Worm (Caenorhabditis elegans) whole organism, L2 larva: ENCODE measurements around the gene F40F9.10.

Experiments
- C34F6.9 ChIP-seq: fragments of 150-350 bp; optimal IDR thresholded peaks from 2 replicates; lab custom pipeline; 2014; ENCODE audit warnings: missing biosample characterization, missing genetic modification characterization
- F13H6.1 ChIP-seq: sonication (generic microtip); optimal IDR thresholded peaks from 2 replicates; lab custom pipeline; 2016; ENCODE audit warnings: missing genetic modification characterization, missing compliant biosample characterization
- R02D3.7 ChIP-seq: fragments of 150-350 bp; optimal IDR thresholded peaks from 2 replicates; lab custom pipeline; 2014; ENCODE audit warnings: missing biosample characterization, missing genetic modification characterization
- Y55F3AM.14 ChIP-seq: fragments of 200-800 bp; sonication (Bioruptor generic); optimal IDR thresholded peaks from 2 replicates; lab custom pipeline; 2018; ENCODE audit warnings: mild to moderate bottlenecking, missing genetic modification characterization, missing compliant biosample characterization
- ZK546.5 ChIP-seq: sonication (generic microtip); optimal IDR thresholded peaks from 2 replicates; lab custom pipeline; 2017; ENCODE audit warnings: missing biosample characterization, missing genetic modification characterization
- alr-1 ChIP-seq: fragments of 150-350 bp; optimal IDR thresholded peaks from 2 replicates; lab custom pipeline; 2014; ENCODE audit warnings: missing biosample characterization, missing genetic modification characterization
- aly-2 ChIP-seq: fragments of 150-350 bp; optimal IDR thresholded peaks from 2 replicates; lab custom pipeline; 2014; ENCODE audit warnings: missing biosample characterization, missing genetic modification characterization
- ama-1 ChIP-seq: fragments of 150-350 bp; optimal IDR thresholded peaks from 2 replicates; lab custom pipeline; 2018; ENCODE audit warnings: inconsistent platforms
- blmp-1 ChIP-seq: sonication (generic microtip); optimal IDR thresholded peaks from 2 replicates; lab custom pipeline; 2017; ENCODE audit warnings: missing genetic modification characterization, mild to moderate bottlenecking, missing compliant biosample characterization, antibody characterized with exemption, moderate library complexity; ENCODE audit not compliant: insufficient read depth
- ceh-16 ChIP-seq: fragments of 150-350 bp; optimal IDR thresholded peaks from 2 replicates; lab custom pipeline; 2014; ENCODE audit warnings: missing biosample characterization, missing genetic modification characterization
- ceh-82 ChIP-seq: fragments of 150-350 bp; optimal IDR thresholded peaks from 2 replicates; lab custom pipeline; 2014; ENCODE audit warnings: missing biosample characterization, missing genetic modification characterization
- crh-2 ChIP-seq: sonication (generic microtip); optimal IDR thresholded peaks from 2 replicates; lab custom pipeline; 2017; ENCODE audit warnings: missing biosample characterization, missing genetic modification characterization
- dmd-4 ChIP-seq: sonication (generic microtip); optimal IDR thresholded peaks from 2 replicates; lab custom pipeline; 2017; ENCODE audit warnings: missing biosample characterization, missing genetic modification characterization
- egl-27 ChIP-seq: sonication (generic microtip); optimal IDR thresholded peaks from 3 replicates; lab custom pipeline; 2017; ENCODE audit warnings: missing biosample characterization, missing genetic modification reagents, missing genetic modification characterization
- elt-1 ChIP-seq: fragments of 150-350 bp; optimal IDR thresholded peaks from 2 replicates; lab custom pipeline; 2014; ENCODE audit warnings: missing biosample characterization, missing genetic modification characterization
- elt-3 ChIP-seq: sonication (generic microtip); optimal IDR thresholded peaks from 2 replicates; lab custom pipeline; 2017; ENCODE audit warnings: missing biosample characterization, missing genetic modification characterization
- fos-1 ChIP-seq: fragments of 150-350 bp; optimal IDR thresholded peaks from 2 replicates; lab custom pipeline; 2014; ENCODE audit warnings: missing biosample characterization, missing genetic modification characterization
- gmeb-1 ChIP-seq: fragments of 150-350 bp; optimal IDR thresholded peaks from 2 replicates; lab custom pipeline; 2014; ENCODE audit warnings: missing biosample characterization, missing genetic modification characterization
- lin-11 ChIP-seq: fragments of 150-350 bp; sonication (generic microtip); optimal IDR thresholded peaks from 2 replicates; lab custom pipeline; 2014; ENCODE audit warnings: missing biosample characterization, missing genetic modification characterization, inconsistent platforms, mixed read lengths
- lin-13 ChIP-seq: fragments of 150-350 bp; optimal IDR thresholded peaks from 2 replicates; lab custom pipeline; 2014; ENCODE audit warnings: missing biosample characterization, missing genetic modification reagents, missing genetic modification characterization
- lin-39 ChIP-seq: fragments of 150-350 bp; optimal IDR thresholded peaks from 2 replicates; lab custom pipeline; 2014; ENCODE audit warnings: missing biosample characterization, missing genetic modification reagents, missing genetic modification characterization
- lsy-2 ChIP-seq, 2 experiments: fragments of 150-350 bp in 1 of 2; sonication (generic microtip) in 1 of 2; optimal IDR thresholded peaks; 2 replicates each; lab custom pipeline; 2014 to 2017; ENCODE audit warnings: missing biosample characterization in 2 of 2, missing genetic modification characterization in 2 of 2
- mab-5 ChIP-seq: fragments of 150-350 bp; optimal IDR thresholded peaks from 2 replicates; lab custom pipeline; 2014; ENCODE audit warnings: missing biosample characterization, missing genetic modification characterization
- mbf-1 ChIP-seq: sonication (generic microtip); optimal IDR thresholded peaks from 2 replicates; lab custom pipeline; 2017; ENCODE audit warnings: missing biosample characterization, missing genetic modification characterization
- mdl-1 ChIP-seq, 2 experiments: fragments of 150-350 bp in 1 of 2; sonication (generic microtip) in 1 of 2; optimal IDR thresholded peaks; 2 replicates each; lab custom pipeline; 2017; ENCODE audit warnings: missing biosample characterization in 2 of 2, missing genetic modification characterization in 2 of 2
- nhr-10 ChIP-seq: sonication (generic microtip); optimal IDR thresholded peaks from 2 replicates; lab custom pipeline; 2017; ENCODE audit warnings: missing biosample characterization, missing genetic modification characterization
- nhr-11 ChIP-seq: fragments of 150-350 bp; optimal IDR thresholded peaks from 2 replicates; lab custom pipeline; 2014; ENCODE audit warnings: missing biosample characterization, missing genetic modification characterization
- nhr-12 ChIP-seq: fragments of 150-350 bp; optimal IDR thresholded peaks from 2 replicates; lab custom pipeline; 2014; ENCODE audit warnings: missing biosample characterization, missing genetic modification characterization
- nhr-129 ChIP-seq: fragments of 150-350 bp; optimal IDR thresholded peaks from 2 replicates; lab custom pipeline; 2014; ENCODE audit warnings: missing biosample characterization, missing genetic modification characterization
- nhr-21 ChIP-seq: fragments of 150-350 bp; optimal IDR thresholded peaks from 2 replicates; lab custom pipeline; 2014; ENCODE audit warnings: missing biosample characterization, missing genetic modification characterization
- nhr-23 ChIP-seq: fragments of 150-350 bp; optimal IDR thresholded peaks from 2 replicates; lab custom pipeline; 2014; ENCODE audit warnings: missing biosample characterization, missing genetic modification reagents, missing genetic modification characterization
- nhr-237 ChIP-seq: fragments of 150-350 bp; optimal IDR thresholded peaks from 2 replicates; lab custom pipeline; 2014; ENCODE audit warnings: missing biosample characterization, missing genetic modification characterization
- nhr-25 ChIP-seq: fragments of 150-350 bp; sonication (generic microtip); optimal IDR thresholded peaks from 3 replicates; lab custom pipeline; 2014; ENCODE audit warnings: missing biosample characterization, missing genetic modification characterization
- nhr-6 ChIP-seq: fragments of 150-350 bp; optimal IDR thresholded peaks from 2 replicates; lab custom pipeline; 2014; ENCODE audit warnings: missing biosample characterization, missing genetic modification characterization
- nhr-77 ChIP-seq: fragments of 150-350 bp; optimal IDR thresholded peaks from 2 replicates; lab custom pipeline; 2014; ENCODE audit warnings: missing biosample characterization, missing genetic modification characterization
- peb-1 ChIP-seq: fragments of 150-350 bp; optimal IDR thresholded peaks from 2 replicates; lab custom pipeline; 2014; ENCODE audit warnings: missing biosample characterization, missing genetic modification characterization
- sem-4 ChIP-seq: fragments of 150-350 bp; optimal IDR thresholded peaks from 2 replicates; lab custom pipeline; 2014; ENCODE audit warnings: missing biosample characterization, missing genetic modification reagents, missing genetic modification characterization
- skn-1 ChIP-seq: sonication (generic microtip); optimal IDR thresholded peaks from 2 replicates; lab custom pipeline; 2017; ENCODE audit warnings: missing biosample characterization, missing genetic modification characterization
- sma-3 ChIP-seq: sonication (generic microtip); optimal IDR thresholded peaks from 2 replicates; lab custom pipeline; 2016; ENCODE audit warnings: missing genetic modification reagents, missing genetic modification characterization, missing compliant biosample characterization
- sma-9 ChIP-seq, 2 experiments: fragments of 150-350 bp in 1 of 2; sonication (generic microtip) in 1 of 2; optimal IDR thresholded peaks; 2 replicates each; lab custom pipeline; 2014 to 2016; ENCODE audit warnings: missing genetic modification characterization in 2 of 2, mild to moderate bottlenecking in 1 of 2, missing biosample characterization in 1 of 2, missing compliant biosample characterization in 1 of 2, missing genetic modification reagents in 1 of 2, moderate library complexity in 1 of 2
- snpc-4 ChIP-seq: fragments of 150-350 bp; optimal IDR thresholded peaks from 2 replicates; lab custom pipeline; 2014; ENCODE audit warnings: missing biosample characterization, missing genetic modification characterization
- unc-39 ChIP-seq: fragments of 150-350 bp; optimal IDR thresholded peaks from 2 replicates; lab custom pipeline; 2014; ENCODE audit warnings: missing biosample characterization, missing genetic modification characterization
- unc-55 ChIP-seq: fragments of 150-350 bp; sonication (generic microtip); optimal IDR thresholded peaks from 3 replicates; lab custom pipeline; 2014; ENCODE audit warnings: missing biosample characterization, missing genetic modification reagents, missing genetic modification characterization
- unc-62 ChIP-seq: fragments of 150-350 bp; optimal IDR thresholded peaks from 2 replicates; lab custom pipeline; 2014; ENCODE audit warnings: missing biosample characterization, missing genetic modification reagents, missing genetic modification characterization
- zag-1 ChIP-seq: fragments of 150-350 bp; optimal IDR thresholded peaks from 2 replicates; lab custom pipeline; 2014; ENCODE audit warnings: missing biosample characterization, missing genetic modification characterization
- ztf-1 ChIP-seq: fragments of 200-800 bp; sonication (Bioruptor generic); conservative IDR thresholded peaks from 2 replicates; pipeline ENCODE4 v1.3.6; 2022; ENCODE audit warnings: missing genetic modification characterization, missing compliant biosample characterization
- ztf-11 ChIP-seq: sonication (generic microtip); optimal IDR thresholded peaks from 2 replicates; lab custom pipeline; 2017; ENCODE audit warnings: missing biosample characterization, missing genetic modification characterization
- ztf-4 ChIP-seq: fragments of 150-350 bp; optimal IDR thresholded peaks from 2 replicates; lab custom pipeline; 2014; ENCODE audit warnings: missing biosample characterization, missing genetic modification characterization

Gene F40F9.10

ce11 chrV:9690728-9691127 lies 22.7 kb downstream of the F40F9.10 start:
- TF ChIP-seq ceh-16 (tag; lab: Kevin White, UChicago) (no peak), mab-5 (tag; lab: Kevin White, UChicago) (no peak), snpc-4 (tag; lab: Kevin White, UChicago) (no peak), unc-55 (peak; percentile 43), elt-1 (no peak), alr-1 (tag; lab: Kevin White, UChicago) (no peak), nhr-11 (no peak), mdl-1 (tag; optimal IDR thresholded peaks at IDR 0.05; lab: Kevin White, UChicago) (no peak), nhr-129 (tag; lab: Kevin White, UChicago) (peak; percentile 32), lin-11 (tag; lab: Kevin White, UChicago) (no peak), zag-1 (tag; lab: Kevin White, UChicago) (no peak), elt-3 (tag; lab: Kevin White, UChicago) (no peak), fos-1 (peak; percentile 55), mbf-1 (tag; lab: Kevin White, UChicago) (no peak), blmp-1 (tag; lab: Kevin White, UChicago) (peak; percentile 98), ztf-1 (GFP tag; lab: Robert Waterston, UW) (no peak), crh-2 (tag; lab: Kevin White, UChicago) (peak; percentile 58), gmeb-1 (tag; lab: Kevin White, UChicago) (peak; percentile 49), aly-2 (tag; lab: Kevin White, UChicago) (no peak), Y55F3AM.14 (GFP tag; lab: Kevin White, UChicago) (no peak), nhr-10 (tag; lab: Kevin White, UChicago) (no peak), lsy-2 (tag; optimal IDR thresholded peaks at IDR 0.05; lab: Kevin White, UChicago) (peak; percentile 64 to 92), nhr-6 (tag; lab: Kevin White, UChicago) (peak; percentile 51), dmd-4 (tag; lab: Kevin White, UChicago) (no peak), nhr-237 (tag; lab: Kevin White, UChicago) (no peak), unc-39 (tag; lab: Kevin White, UChicago) (no peak), skn-1 (tag; lab: Kevin White, UChicago) (no peak), nhr-21 (peak; percentile 24), ama-1 (lab: Kevin White, UChicago) (no peak), egl-27 (tag; lab: Kevin White, UChicago) (no peak), F13H6.1 (tag; lab: Kevin White, UChicago) (peak; percentile 4), nhr-23 (tag; lab: Kevin White, UChicago) (no peak), nhr-25 (no peak), ztf-4 (tag; lab: Kevin White, UChicago) (no peak), C34F6.9 (tag; lab: Kevin White, UChicago) (peak; percentile 72), ZK546.5 (tag; lab: Kevin White, UChicago) (no peak), sem-4 (tag; lab: Kevin White, UChicago) (peak; percentile 56), nhr-77 (tag; lab: Kevin White, UChicago) (no peak), ztf-11 (tag; lab: Kevin White, UChicago) (no peak), lin-13 (GFP tag; lab: Kevin White, UChicago) (no peak), ceh-82 (no peak), unc-62 (GFP tag; lab: Kevin White, UChicago) (no peak), nhr-12 (tag; lab: Kevin White, UChicago) (no peak), sma-3 (GFP tag; lab: Kevin White, UChicago) (peak; percentile 43), lin-39 (tag; lab: Kevin White, UChicago) (no peak), R02D3.7 (tag; lab: Kevin White, UChicago) (no peak), sma-9 (GFP tag; optimal IDR thresholded peaks at IDR 0.05; lab: Kevin White, UChicago) (peak; percentile 43), sma-9 (tag; optimal IDR thresholded peaks at IDR 0.05; lab: Kevin White, UChicago) (no peak), peb-1 (no peak)
